Fruit fly (Drosophila melanogaster): ENCODE results near the gene Pli.

Gene Pli

DNA sequence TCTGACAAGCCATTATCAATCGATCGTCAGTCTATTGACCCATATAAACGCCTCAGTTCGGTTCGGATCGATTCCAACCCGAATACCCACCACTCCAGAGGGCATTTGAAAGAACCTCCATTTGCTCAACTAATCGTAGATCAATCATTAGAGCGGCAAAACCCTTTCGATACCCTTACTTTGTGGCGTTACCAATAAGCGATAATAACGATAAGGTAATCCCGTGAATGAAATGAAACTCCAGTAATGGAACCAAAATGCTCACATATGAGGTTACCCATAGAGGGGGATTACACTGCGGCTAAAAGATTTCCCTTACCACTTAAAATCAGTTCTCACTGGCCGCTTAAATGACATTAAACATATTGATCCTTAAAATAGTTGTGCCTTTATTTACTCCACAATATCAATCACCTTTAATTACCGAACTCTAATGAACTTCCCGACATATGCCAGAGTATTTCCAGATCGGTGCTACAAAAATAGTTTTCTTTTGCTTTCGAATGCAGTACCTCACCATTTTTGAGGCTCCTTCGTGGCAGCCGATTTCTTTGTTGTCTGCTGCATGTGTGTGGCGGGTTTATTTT lies 17.2 kb downstream of the Pli start (continued):
- TF ChIP-seq CG16813 (GFP tag; IDR thresholded peaks at IDR 0.05; ENCODE audit: partially characterized antibody) = no peak
- TF ChIP-seq phol (tag; optimal IDR thresholded peaks at IDR 0.05) = peak; percentile 59
- TF ChIP-seq bcd (GFP tag; optimal IDR thresholded peaks at IDR 0.05) = no peak
- no peak for TF ChIP-seq hbn (GFP tag; IDR thresholded peaks at IDR 0.05; ENCODE audit: partially characterized antibody)
- no peak for TF ChIP-seq amos (GFP tag; IDR thresholded peaks at IDR 0.05; ENCODE audit: partially characterized antibody)
- TF ChIP-seq pfk (GFP tag; optimal IDR thresholded peaks at IDR 0.05) = no peak
- no peak for TF ChIP-seq CG10274 (GFP tag; optimal IDR thresholded peaks at IDR 0.05)
- no peak for TF ChIP-seq CG7786 (GFP tag; optimal IDR thresholded peaks at IDR 0.05)
- TF ChIP-seq wek (GFP tag; optimal IDR thresholded peaks at IDR 0.05) = no peak
- TF ChIP-seq B-H2 (GFP tag; optimal IDR thresholded peaks at IDR 0.05) = no peak
- no peak for TF ChIP-seq tio (GFP tag; optimal IDR thresholded peaks at IDR 0.05)
- TF ChIP-seq D (optimal IDR thresholded peaks at IDR 0.05) = no peak
- peak; percentile 38 for TF ChIP-seq D (GFP tag; optimal IDR thresholded peaks at IDR 0.05)
- TF ChIP-seq MESR4 (GFP tag; optimal IDR thresholded peaks at IDR 0.05) = no peak
- TF ChIP-seq eyg (GFP tag; optimal IDR thresholded peaks at IDR 0.05) = no peak
- peak; percentile 14 for TF ChIP-seq CG1602 (GFP tag; optimal IDR thresholded peaks at IDR 0.05)
- TF ChIP-seq Hmx (GFP tag; optimal IDR thresholded peaks at IDR 0.05) = no peak
- no peak for TF ChIP-seq CG14441 (GFP tag; IDR thresholded peaks at IDR 0.05)
- no peak for TF ChIP-seq knrl (GFP tag; IDR thresholded peaks at IDR 0.05; ENCODE audit: partially characterized antibody)
- TF ChIP-seq cwo (GFP tag; optimal IDR thresholded peaks at IDR 0.05) = no peak
- TF ChIP-seq ERR (GFP tag; optimal IDR thresholded peaks at IDR 0.05) = no peak
- no peak for TF ChIP-seq CG7928 (GFP tag; optimal IDR thresholded peaks at IDR 0.05)
- TF ChIP-seq dimm (GFP tag; IDR thresholded peaks at IDR 0.05) = no peak
- TF ChIP-seq NfI (GFP tag; optimal IDR thresholded peaks at IDR 0.05) = no peak
- peak; percentile 25 for TF ChIP-seq CoRest (tag; optimal IDR thresholded peaks at IDR 0.05)
- TF ChIP-seq prd (optimal IDR thresholded peaks at IDR 0.05) = no peak
- TF ChIP-seq prd (GFP tag; IDR thresholded peaks at IDR 0.05) = peak; percentile 36; the same call in 1 of the 3 replicates
- TF ChIP-seq bsh (GFP tag; optimal IDR thresholded peaks at IDR 0.05) = peak in 1 of 2 experiments; percentile 66
- peak; percentile 5 for TF ChIP-seq CG8281 (tag; optimal IDR thresholded peaks at IDR 0.05)
- TF ChIP-seq CG14860 (GFP tag; IDR thresholded peaks at IDR 0.05; ENCODE audit: partially characterized antibody) = no peak
- TF ChIP-seq zf30C (GFP tag; optimal IDR thresholded peaks at IDR 0.05) = no peak
- TF ChIP-seq grau (tag; optimal IDR thresholded peaks at IDR 0.05) = peak; percentile 35
- TF ChIP-seq CG14014 (GFP tag; IDR thresholded peaks at IDR 0.05) = no peak
- no peak for TF ChIP-seq CG11696 (GFP tag; IDR thresholded peaks at IDR 0.05)
- no peak for TF ChIP-seq pan (optimal IDR thresholded peaks at IDR 0.05)
- no peak for TF ChIP-seq pan (GFP tag; optimal IDR thresholded peaks at IDR 0.05 in 1 of 2, IDR thresholded peaks at IDR 0.05 in 1 of 2)
- peak; percentile 3 for TF ChIP-seq shn (GFP tag; optimal IDR thresholded peaks at IDR 0.05)
- TF ChIP-seq nmo (GFP tag; optimal IDR thresholded peaks at IDR 0.05) = peak; percentile 65
- peak; percentile 57 for TF ChIP-seq CG12391 (tag; optimal IDR thresholded peaks at IDR 0.05)
- no peak for TF ChIP-seq rib (GFP tag; IDR thresholded peaks at IDR 0.05)
- no peak for TF ChIP-seq nerfin-2 (GFP tag; IDR thresholded peaks at IDR 0.05; ENCODE audit: partially characterized antibody)
- no peak for TF ChIP-seq BtbVII (GFP tag; optimal IDR thresholded peaks at IDR 0.05)
- no peak for TF ChIP-seq pb (GFP tag; optimal IDR thresholded peaks at IDR 0.05)
- peak; percentile 66 for TF ChIP-seq row (GFP tag; IDR thresholded peaks at IDR 0.05)
- no peak for TF ChIP-seq CG4854 (GFP tag; optimal IDR thresholded peaks at IDR 0.05)
- TF ChIP-seq CTCF (GFP tag; optimal IDR thresholded peaks at IDR 0.05) = no peak
- TF ChIP-seq dm (GFP tag; optimal IDR thresholded peaks at IDR 0.05) = no peak
- peak; percentile 27; the same call in 1 of the 3 replicates for TF ChIP-seq ci (GFP tag; IDR thresholded peaks at IDR 0.05)
- no peak for TF ChIP-seq Ets65A (GFP tag)
- peak; percentile 31 for TF ChIP-seq CG7839 (tag; optimal IDR thresholded peaks at IDR 0.05)
- TF ChIP-seq gt (GFP tag; IDR thresholded peaks at IDR 0.05) = no peak

Data from whole organism, embryonic.